Fruit fly (Drosophila melanogaster) whole organism, embryonic: Measurements from ENCODE around the gene AlaRS.

Source experiments
- Asciz ChIP-seq: fragments of 200-800 bp; sonication (Bioruptor generic); optimal IDR thresholded peaks from 2 replicates; lab custom pipeline; 2017; ENCODE audit warnings: missing biosample characterization, mild to moderate bottlenecking, missing genetic modification characterization, missing genetic modification reagents
- Atf6 ChIP-seq: fragments of 200-800 bp; sonication (Bioruptor generic); IDR thresholded peaks from 2 replicates; pipeline ENCODE4 v1.3.6; 2022; ENCODE audit warnings: missing biosample characterization, missing genetic modification characterization
- B-H2 ChIP-seq: fragments of 200-800 bp; sonication (Bioruptor generic); optimal IDR thresholded peaks from 2 replicates; lab custom pipeline; 2018; ENCODE audit warnings: missing biosample characterization, mild to moderate bottlenecking, missing genetic modification characterization
- Bdp1 ChIP-seq: fragments of 200-800 bp; sonication (Bioruptor generic); optimal IDR thresholded peaks from 3 replicates; lab custom pipeline; 2016; ENCODE audit warnings: missing biosample characterization, missing genetic modification characterization
- CG10147 ChIP-seq: fragments of 200-800 bp; sonication (Bioruptor generic); optimal IDR thresholded peaks from 2 replicates; lab custom pipeline; 2019; ENCODE audit warnings: missing biosample characterization, mild to moderate bottlenecking, missing genetic modification characterization, moderate library complexity
- CG10431 ChIP-seq: fragments of 200-800 bp; sonication (Bioruptor generic); optimal IDR thresholded peaks from 3 replicates; lab custom pipeline; 2018; ENCODE audit warnings: missing biosample characterization, mild to moderate bottlenecking, missing genetic modification characterization
- CG11723 ChIP-seq: fragments of 200-800 bp; sonication (Bioruptor generic); optimal IDR thresholded peaks from 2 replicates; lab custom pipeline; 2017; ENCODE audit warnings: missing biosample characterization, mild to moderate bottlenecking, missing genetic modification characterization
- CG14965 ChIP-seq: fragments of 200-800 bp; sonication (Bioruptor generic); optimal IDR thresholded peaks from 2 replicates; lab custom pipeline; 2016; ENCODE audit warnings: missing biosample characterization, missing genetic modification characterization, borderline replicate concordance
- CG15696 ChIP-seq: fragments of 200-800 bp; sonication (Bioruptor generic); optimal IDR thresholded peaks from 2 replicates; lab custom pipeline; 2019; ENCODE audit warnings: missing biosample characterization, mild to moderate bottlenecking, missing genetic modification characterization, moderate library complexity
- CG16779 ChIP-seq: fragments of 200-800 bp; sonication (Bioruptor generic); IDR thresholded peaks from 2 replicates; pipeline ENCODE4 v1.3.6; 2022; ENCODE audit warnings: missing biosample characterization, missing genetic modification characterization
- CG17385 ChIP-seq: fragments of 200-800 bp; sonication (Bioruptor generic); optimal IDR thresholded peaks from 3 replicates; lab custom pipeline; 2018; ENCODE audit warnings: missing biosample characterization, mild to moderate bottlenecking, missing genetic modification characterization
- CG18599 ChIP-seq: fragments of 200-800 bp; sonication (Bioruptor generic); optimal IDR thresholded peaks from 3 replicates; lab custom pipeline; 2017; ENCODE audit warnings: missing biosample characterization, missing genetic modification characterization, mild to moderate bottlenecking, moderate library complexity, missing genetic modification reagents
- CG2202 ChIP-seq: fragments of 200-800 bp; sonication (Bioruptor generic); optimal IDR thresholded peaks from 2 replicates; lab custom pipeline; 2018; ENCODE audit warnings: missing biosample characterization, mild to moderate bottlenecking, missing genetic modification characterization
- CG43689 ChIP-seq: fragments of 200-800 bp; sonication (Bioruptor generic); IDR thresholded peaks from 2 replicates; pipeline ENCODE4 v1.3.6; 2022; ENCODE audit warnings: missing biosample characterization, missing genetic modification characterization
- CG5245 ChIP-seq: fragments of 200-800 bp; sonication (Bioruptor generic); optimal IDR thresholded peaks from 3 replicates; lab custom pipeline; 2016; ENCODE audit warnings: missing biosample characterization, missing genetic modification characterization
- CG7357 ChIP-seq: fragments of 200-800 bp; sonication (Bioruptor generic); IDR thresholded peaks from 3 replicates; pipeline ENCODE4 v1.3.6; 2022; ENCODE audit warnings: missing biosample characterization, missing genetic modification characterization
- CG7556 ChIP-seq: fragments of 200-800 bp; sonication (Bioruptor generic); optimal IDR thresholded peaks from 2 replicates; lab custom pipeline; 2017; ENCODE audit warnings: missing biosample characterization, mild to moderate bottlenecking, missing genetic modification characterization
- CG7786 ChIP-seq: fragments of 200-800 bp; sonication (Bioruptor generic); optimal IDR thresholded peaks from 2 replicates; lab custom pipeline; 2016; ENCODE audit warnings: missing biosample characterization, missing genetic modification characterization
- CG8478 ChIP-seq: fragments of >200 bp; optimal IDR thresholded peaks from 2 replicates; lab custom pipeline; 2018
- Camta ChIP-seq: fragments of 200-800 bp; sonication (Bioruptor generic); optimal IDR thresholded peaks from 2 replicates; lab custom pipeline; 2016; ENCODE audit warnings: missing biosample characterization, missing genetic modification characterization
- CkIIα-i1 ChIP-seq: fragments of 200-800 bp; sonication (Bioruptor generic); IDR thresholded peaks from 2 replicates; pipeline ENCODE4 v1.3.6; 2022; ENCODE audit warnings: missing biosample characterization, missing genetic modification characterization
- CoRest ChIP-seq: fragments of 200-800 bp; sonication (Bioruptor generic); optimal IDR thresholded peaks from 3 replicates; lab custom pipeline; 2018; ENCODE audit warnings: missing biosample characterization, mild to moderate bottlenecking, missing genetic modification characterization, moderate library complexity
- D19B ChIP-seq: fragments of 200-800 bp; sonication (Bioruptor generic); optimal IDR thresholded peaks from 2 replicates; lab custom pipeline; 2017; ENCODE audit warnings: missing biosample characterization, mild to moderate bottlenecking, missing genetic modification characterization
- Ets97D ChIP-seq: fragments of 200-800 bp; sonication (Bioruptor generic); optimal IDR thresholded peaks from 3 replicates; lab custom pipeline; 2016; ENCODE audit warnings: missing biosample characterization, missing genetic modification characterization
- MBD-R2 ChIP-seq: fragments of 200-800 bp; sonication (Bioruptor generic); IDR thresholded peaks from 2 replicates; pipeline ENCODE4 v1.3.6; 2022; ENCODE audit warnings: missing biosample characterization, missing genetic modification characterization
- Nf-YA ChIP-seq: fragments of 200-800 bp; sonication (Bioruptor generic); IDR thresholded peaks from 2 replicates; pipeline ENCODE4 v1.3.6; 2022; ENCODE audit warnings: missing biosample characterization, missing genetic modification characterization
- Nf-YB ChIP-seq: fragments of 200-800 bp; sonication (Bioruptor generic); optimal IDR thresholded peaks from 3 replicates; lab custom pipeline; 2019; ENCODE audit warnings: missing biosample characterization, mild to moderate bottlenecking, missing genetic modification characterization, moderate library complexity
- NfI ChIP-seq: fragments of 200-800 bp; sonication (Bioruptor generic); optimal IDR thresholded peaks from 3 replicates; lab custom pipeline; 2018; ENCODE audit warnings: missing biosample characterization, mild to moderate bottlenecking, missing genetic modification characterization, moderate library complexity
- PHDP ChIP-seq: fragments of 200-800 bp; sonication (Bioruptor generic); optimal IDR thresholded peaks from 3 replicates; lab custom pipeline; 2018; ENCODE audit warnings: missing biosample characterization, mild to moderate bottlenecking, missing genetic modification characterization, moderate library complexity
- Side ChIP-seq: fragments of 200-800 bp; sonication (Bioruptor generic); optimal IDR thresholded peaks from 2 replicates; lab custom pipeline; 2016; ENCODE audit warnings: missing biosample characterization, missing genetic modification characterization
- Six4 ChIP-seq: fragments of 200-800 bp; sonication (Bioruptor generic); optimal IDR thresholded peaks from 2 replicates; lab custom pipeline; 2016; ENCODE audit warnings: missing biosample characterization, missing genetic modification characterization
- Sox100B ChIP-seq: fragments of 200-800 bp; sonication (Bioruptor generic); optimal IDR thresholded peaks from 3 replicates; lab custom pipeline; 2018; ENCODE audit warnings: missing biosample characterization, mild to moderate bottlenecking, missing genetic modification characterization
- ap ChIP-seq: fragments of 200-800 bp; sonication (Bioruptor generic); IDR thresholded peaks from 2 replicates; pipeline ENCODE4 v1.3.6; 2022; ENCODE audit warnings: missing biosample characterization, missing genetic modification characterization
- ara ChIP-seq: fragments of 200-800 bp; sonication (Bioruptor generic); IDR thresholded peaks from 2 replicates; pipeline ENCODE4 v1.3.6; 2022; ENCODE audit warnings: missing biosample characterization, missing genetic modification characterization
- bcd ChIP-seq: fragments of 200-800 bp; sonication (Bioruptor generic); optimal IDR thresholded peaks from 2 replicates; lab custom pipeline; 2017; ENCODE audit warnings: missing biosample characterization, mild to moderate bottlenecking, missing genetic modification characterization
- croc ChIP-seq: fragments of 200-800 bp; sonication (Bioruptor generic); conservative IDR thresholded peaks from 3 replicates; pipeline ENCODE4 v1.3.6; 2022; ENCODE audit warnings: missing biosample characterization, missing genetic modification characterization
- crol ChIP-seq: fragments of 200-800 bp; sonication (Bioruptor generic); IDR thresholded peaks from 2 replicates; pipeline ENCODE4 v1.3.6; 2022; ENCODE audit warnings: missing biosample characterization, missing genetic modification characterization
- da ChIP-seq: fragments of 200-800 bp; sonication (Bioruptor generic); optimal IDR thresholded peaks from 2 replicates; lab custom pipeline; 2016; ENCODE audit warnings: missing biosample characterization, missing genetic modification characterization
- dmrt99B ChIP-seq: fragments of 200-800 bp; sonication (Bioruptor generic); optimal IDR thresholded peaks from 2 replicates; lab custom pipeline; 2018; ENCODE audit warnings: missing biosample characterization, mild to moderate bottlenecking, missing genetic modification characterization, moderate library complexity
- eyg ChIP-seq: fragments of 200-800 bp; sonication (Bioruptor generic); optimal IDR thresholded peaks from 3 replicates; lab custom pipeline; 2016; ENCODE audit warnings: missing biosample characterization, missing genetic modification characterization
- fd102C ChIP-seq: fragments of 200-800 bp; sonication (Bioruptor generic); optimal IDR thresholded peaks from 2 replicates; lab custom pipeline; 2018; ENCODE audit warnings: missing biosample characterization, mild to moderate bottlenecking, missing genetic modification characterization, moderate library complexity
- ind ChIP-seq: fragments of 200-800 bp; sonication (Bioruptor generic); optimal IDR thresholded peaks from 3 replicates; lab custom pipeline; 2016; ENCODE audit warnings: missing biosample characterization, missing genetic modification characterization
- lilli ChIP-seq: fragments of 200-800 bp; sonication (Bioruptor generic); optimal IDR thresholded peaks from 3 replicates; lab custom pipeline; 2016; ENCODE audit warnings: missing biosample characterization, missing genetic modification characterization
- lmd ChIP-seq: fragments of 200-800 bp; sonication (Bioruptor generic); IDR thresholded peaks from 2 replicates; pipeline ENCODE4 v1.3.6; 2022; ENCODE audit warnings: missing biosample characterization, missing genetic modification characterization
- nmo ChIP-seq: fragments of 200-800 bp; sonication (Bioruptor generic); optimal IDR thresholded peaks from 2 replicates; lab custom pipeline; 2018; ENCODE audit warnings: missing biosample characterization, mild to moderate bottlenecking, missing genetic modification characterization, moderate library complexity
- oc ChIP-seq: fragments of 200-800 bp; sonication (Bioruptor generic); optimal IDR thresholded peaks from 2 replicates; lab custom pipeline; 2018; ENCODE audit warnings: missing biosample characterization, mild to moderate bottlenecking, missing genetic modification characterization, moderate library complexity
- prd ChIP-seq, 3 experiments: fragments of >200 bp in 2 of 3; fragments of 200-800 bp in 1 of 3; sonication (Bioruptor generic) in 1 of 3; optimal IDR thresholded peaks in 2 of 3; IDR thresholded peaks in 1 of 3; 2 replicates in 2 of 3; 3 replicates in 1 of 3; pipeline versions ENCODE4 v1.3.6 to Lab custom; 2017 to 2022; ENCODE audit warnings: missing biosample characterization in 1 of 3, missing genetic modification characterization in 1 of 3
- seq ChIP-seq: fragments of 200-800 bp; sonication (Bioruptor generic); IDR thresholded peaks from 2 replicates; pipeline ENCODE4 v1.3.6; 2022; ENCODE audit warnings: missing biosample characterization, missing genetic modification characterization
- tio ChIP-seq: fragments of 200-800 bp; sonication (Bioruptor generic); optimal IDR thresholded peaks from 2 replicates; lab custom pipeline; 2017; ENCODE audit warnings: missing biosample characterization, missing genetic modification characterization, inconsistent platforms
- usp ChIP-seq: fragments of >200 bp; optimal IDR thresholded peaks from 2 replicates; lab custom pipeline; 2017; ENCODE audit warnings: missing biosample characterization, missing genetic modification characterization
- wdn ChIP-seq: fragments of 200-800 bp; sonication (Bioruptor generic); IDR thresholded peaks from 2 replicates; pipeline ENCODE4 v1.3.6; 2022; ENCODE audit warnings: missing biosample characterization, missing genetic modification characterization

Gene AlaRS

DNA sequence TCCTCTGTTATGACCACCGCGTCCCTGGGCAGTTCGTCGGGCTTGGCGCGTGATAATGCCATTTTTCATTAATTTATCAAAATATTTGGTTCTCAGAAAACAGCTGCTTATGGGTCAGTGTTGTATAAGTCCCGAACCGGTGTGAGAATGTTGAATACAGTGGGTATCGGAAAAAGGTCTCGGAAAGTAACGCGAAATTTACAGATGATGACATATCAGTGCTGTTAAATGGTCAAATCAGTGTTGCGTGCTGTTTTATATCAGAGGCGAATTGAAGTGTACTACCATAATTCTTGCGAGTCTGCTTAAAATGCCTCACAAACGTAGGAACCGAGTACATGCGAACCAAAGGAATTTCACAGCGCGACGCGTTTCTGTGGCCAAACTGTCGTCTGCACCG lies 1.1 kb upstream of the AlaRS start, which contains the start of the genes CG13392 and Rcd4 (continued):
- TF ChIP-seq Nf-YB (GFP tag; lab: Kevin White, UChicago) (peak; percentile 11), eyg (GFP tag; lab: Kevin White, UChicago) (peak; percentile 10), CoRest (peak; percentile 55), Atf6 (no peak), Side (GFP tag; lab: Kevin White, UChicago) (peak; percentile 80), oc (tag; lab: Kevin White, UChicago) (no peak), CG10431 (GFP tag; lab: Kevin White, UChicago) (peak; percentile 40), CG5245 (GFP tag; lab: Kevin White, UChicago) (peak; percentile 40), CG8478 (no peak), lmd (peak; percentile 38; the same call in 1 of the 2 replicates), CG10147 (peak; percentile 58), CG43689 (no peak), PHDP (tag; lab: Kevin White, UChicago) (peak; percentile 58), dmrt99B (tag; lab: Kevin White, UChicago) (peak; percentile 21), CkIIα-i1 (GFP tag; lab: Robert Waterston, UW) (no peak), croc (GFP tag; lab: Robert Waterston, UW) (no peak), prd (optimal IDR thresholded peaks at IDR 0.05; lab: Kevin White, UChicago) (no peak), prd (GFP tag; IDR thresholded peaks at IDR 0.05; lab: Robert Waterston, UW) (peak; percentile 53; the same call in 2 of the 3 replicates), CG11723 (GFP tag; lab: Kevin White, UChicago) (peak; percentile 3), CG14965 (GFP tag; lab: Kevin White, UChicago) (no peak), CG15696 (no peak), CG16779 (GFP tag; lab: Robert Waterston, UW) (peak; percentile 84), CG7556 (GFP tag; lab: Kevin White, UChicago) (peak; percentile 59), CG17385 (GFP tag; lab: Kevin White, UChicago) (peak; percentile 65), B-H2 (GFP tag; lab: Kevin White, UChicago) (peak; percentile 76), NfI (peak; percentile 72), wdn (GFP tag; lab: Robert Waterston, UW) (peak; percentile 51; the same call in 1 of the 2 replicates), nmo (GFP tag; lab: Kevin White, UChicago) (peak; percentile 51), seq (GFP tag; lab: Robert Waterston, UW) (no peak), usp (no peak), bcd (GFP tag; lab: Kevin White, UChicago) (peak; percentile 46), crol (no peak), CG18599 (GFP tag; lab: Kevin White, UChicago) (peak; percentile 75), ara (0 out of 2 replicates have a peak, but pooled peaks have one; percentile 29), CG7357 (GFP tag; lab: Robert Waterston, UW) (no peak), Nf-YA (GFP tag; lab: Robert Waterston, UW) (no peak), CG2202 (tag; lab: Kevin White, UChicago) (peak; percentile 18), Ets97D (GFP tag; lab: Kevin White, UChicago) (peak; percentile 81), Six4 (GFP tag; lab: Kevin White, UChicago) (no peak), fd102C (GFP tag; lab: Kevin White, UChicago) (no peak), Asciz (GFP tag; lab: Kevin White, UChicago) (no peak), tio (GFP tag; lab: Kevin White, UChicago) (no peak), lilli (GFP tag; lab: Kevin White, UChicago) (peak; percentile 83), Bdp1 (GFP tag; lab: Kevin White, UChicago) (peak; percentile 33), ap (GFP tag; lab: Robert Waterston, UW) (no peak), D19B (GFP tag; lab: Kevin White, UChicago) (peak; percentile 29), ind (GFP tag; lab: Kevin White, UChicago) (peak; percentile 68), CG7786 (GFP tag; lab: Kevin White, UChicago) (peak; percentile 88), da (GFP tag; lab: Kevin White, UChicago) (peak; percentile 23), MBD-R2 (GFP tag; lab: Robert Waterston, UW) (peak; percentile 95), Sox100B (no peak), Camta (GFP tag; lab: Kevin White, UChicago) (peak; percentile 59)
